Fruit fly (Drosophila melanogaster) whole organism, adult: ENCODE results near the gene REPTOR.
A peak's percentile ranks its signal among the peaks of the same experiment; 100 is the strongest.

ENCODE experiments used
- CG11617 ChIP-seq: fragments of 200-800 bp; sonication (Bioruptor generic); optimal IDR thresholded peaks from 2 replicates; lab custom pipeline; 2017; ENCODE audit warnings: mild to moderate bottlenecking, missing biosample characterization, missing genetic modification reagents, missing genetic modification characterization
- CG12768 ChIP-seq: fragments of 200-800 bp; sonication (Bioruptor generic); optimal IDR thresholded peaks from 2 replicates; lab custom pipeline; 2017; ENCODE audit warnings: missing biosample characterization, missing genetic modification characterization, mild to moderate bottlenecking, moderate library complexity, missing genetic modification reagents
- CG14711 ChIP-seq: fragments of 200-800 bp; sonication (Bioruptor generic); optimal IDR thresholded peaks from 2 replicates; lab custom pipeline; 2018; ENCODE audit warnings: missing biosample characterization, mild to moderate bottlenecking, missing genetic modification characterization, moderate library complexity
- CG1620 ChIP-seq: fragments of 200-800 bp; sonication (Bioruptor generic); optimal IDR thresholded peaks from 2 replicates; lab custom pipeline; 2016; ENCODE audit warnings: missing biosample characterization, missing genetic modification characterization
- CG33017 ChIP-seq: fragments of 200-800 bp; sonication (Bioruptor generic); optimal IDR thresholded peaks from 2 replicates; lab custom pipeline; 2018; ENCODE audit warnings: missing biosample characterization, mild to moderate bottlenecking, missing genetic modification characterization, moderate library complexity
- CG5204 ChIP-seq: fragments of 200-800 bp; sonication (Bioruptor generic); optimal IDR thresholded peaks from 2 replicates; lab custom pipeline; 2016; ENCODE audit warnings: missing biosample characterization, missing genetic modification characterization
- CG7045 ChIP-seq: fragments of 200-800 bp; sonication (Bioruptor generic); optimal IDR thresholded peaks from 2 replicates; lab custom pipeline; 2017; ENCODE audit warnings: missing biosample characterization, mild to moderate bottlenecking, missing genetic modification characterization
- CG7101 ChIP-seq: fragments of 200-800 bp; sonication (Bioruptor generic); optimal IDR thresholded peaks from 2 replicates; lab custom pipeline; 2018; ENCODE audit warnings: missing biosample characterization, mild to moderate bottlenecking, missing genetic modification characterization, moderate library complexity
- Clk ChIP-seq: fragments of 200-800 bp; sonication (Bioruptor generic); optimal IDR thresholded peaks from 2 replicates; lab custom pipeline; 2017; ENCODE audit warnings: missing biosample characterization, missing genetic modification characterization
- Crg-1 ChIP-seq: fragments of 200-800 bp; sonication (Bioruptor generic); optimal IDR thresholded peaks from 2 replicates; lab custom pipeline; 2016; ENCODE audit warnings: missing biosample characterization, missing genetic modification characterization
- Hr96 ChIP-seq: fragments of 200-800 bp; sonication (Bioruptor generic); optimal IDR thresholded peaks from 2 replicates; lab custom pipeline; 2016; ENCODE audit warnings: missing biosample characterization, missing genetic modification characterization
- Mnt ChIP-seq: fragments of 200-800 bp; sonication (Bioruptor generic); optimal IDR thresholded peaks from 2 replicates; lab custom pipeline; 2016; ENCODE audit warnings: missing biosample characterization, mild to moderate bottlenecking, missing genetic modification characterization
- bab1 ChIP-seq: fragments of 200-800 bp; sonication (Bioruptor generic); optimal IDR thresholded peaks from 3 replicates; lab custom pipeline; 2019; ENCODE audit warnings: missing biosample characterization, mild to moderate bottlenecking, missing genetic modification characterization, moderate library complexity
- cic ChIP-seq: fragments of 200-800 bp; sonication (Bioruptor generic); optimal IDR thresholded peaks from 2 replicates; lab custom pipeline; 2017; ENCODE audit warnings: missing biosample characterization, mild to moderate bottlenecking, missing genetic modification characterization, moderate library complexity
- cnc ChIP-seq, 2 experiments: fragments of >200 bp; optimal IDR thresholded peaks; 2 replicates each; lab custom pipeline; 2017
- kay ChIP-seq: fragments of 200-800 bp; sonication (Bioruptor generic); peaks from one replicate; lab custom pipeline; 2016; ENCODE audit warnings: missing biosample characterization, missing genetic modification characterization, borderline replicate concordance
- ovo ChIP-seq: fragments of 200-800 bp; sonication (Bioruptor generic); optimal IDR thresholded peaks from 2 replicates; lab custom pipeline; 2016; ENCODE audit warnings: missing biosample characterization, missing genetic modification characterization
- pad ChIP-seq: fragments of 200-800 bp; sonication (Bioruptor generic); optimal IDR thresholded peaks from 3 replicates; lab custom pipeline; 2017; ENCODE audit warnings: missing biosample characterization, missing genetic modification characterization, mild to moderate bottlenecking, moderate library complexity, missing genetic modification reagents
- tj ChIP-seq: fragments of 200-800 bp; sonication (Bioruptor generic); optimal IDR thresholded peaks from 3 replicates; lab custom pipeline; 2017; ENCODE audit warnings: missing biosample characterization, mild to moderate bottlenecking, missing genetic modification characterization, moderate library complexity
- toe ChIP-seq: fragments of 200-800 bp; sonication (Bioruptor generic); optimal IDR thresholded peaks from 2 replicates; lab custom pipeline; 2016; ENCODE audit warnings: missing biosample characterization, missing genetic modification characterization

The REPTOR gene

dm6 chr3R:24582669-24582995 lies at the start of gene REPTOR:
Gene REPTOR, minus strand, starts transcription at chr3R:24582864.
- TF ChIP-seq cic (peak; percentile 65), bab1 (GFP tag; lab: Kevin White, UChicago) (peak; percentile 22), Crg-1 (peak; percentile 76), cnc (optimal IDR thresholded peaks at IDR 0.05; lab: Kevin White, UChicago) (peak in 1 of 2 experiments; percentile 0), CG7045 (GFP tag; lab: Kevin White, UChicago) (peak; percentile 35), Clk (GFP tag; lab: Kevin White, UChicago) (peak; percentile 48), toe (GFP tag; lab: Kevin White, UChicago) (no peak), ovo (GFP tag; lab: Kevin White, UChicago) (peak; percentile 68), CG1620 (GFP tag; lab: Kevin White, UChicago) (peak; percentile 34), CG5204 (no peak), CG14711 (tag; lab: Kevin White, UChicago) (peak; percentile 44), tj (GFP tag; lab: Kevin White, UChicago) (peak; percentile 93), CG12768 (GFP tag; lab: Kevin White, UChicago) (peak; percentile 68), CG33017 (tag; lab: Kevin White, UChicago) (peak; percentile 48), CG7101 (peak; percentile 70), CG11617 (GFP tag; lab: Kevin White, UChicago) (no peak), Mnt (peak; percentile 81), kay (GFP tag; lab: Kevin White, UChicago) (no peak), Hr96 (GFP tag; lab: Kevin White, UChicago) (no peak), pad (GFP tag; lab: Kevin White, UChicago) (peak; percentile 52)

dm6 chr3R:24629877-24630808 lies 47.5 kb upstream of the REPTOR start, which contains the start of gene Wsck:
Gene Wsck, minus strand, starts transcription at chr3R:24630075.
- TF ChIP-seq pad (GFP tag; lab: Kevin White, UChicago) (peak; percentile 68), CG1620 (GFP tag; lab: Kevin White, UChicago) (no peak), CG11617 (GFP tag; lab: Kevin White, UChicago) (no peak), Mnt (peak; percentile 82), tj (GFP tag; lab: Kevin White, UChicago) (peak; percentile 89), CG7045 (GFP tag; lab: Kevin White, UChicago) (no peak), Crg-1 (no peak), Hr96 (GFP tag; lab: Kevin White, UChicago) (no peak), bab1 (GFP tag; lab: Kevin White, UChicago) (peak; percentile 63), CG12768 (GFP tag; lab: Kevin White, UChicago) (peak; percentile 33), cnc (optimal IDR thresholded peaks at IDR 0.05; lab: Kevin White, UChicago) (peak; percentile 55 to 76), toe (GFP tag; lab: Kevin White, UChicago) (no peak), cic (peak; percentile 77), ovo (GFP tag; lab: Kevin White, UChicago) (peak; percentile 33), kay (GFP tag; lab: Kevin White, UChicago) (peak; percentile 96), CG7101 (peak; percentile 30), CG33017 (tag; lab: Kevin White, UChicago) (no peak), CG5204 (no peak), Clk (GFP tag; lab: Kevin White, UChicago) (no peak), CG14711 (tag; lab: Kevin White, UChicago) (peak; percentile 19)

dm6 chr3R:24626667-24627066 lies 44.0 kb upstream of the REPTOR start:
- peak; percentile 66 for TF ChIP-seq tj (GFP tag; lab: Kevin White, UChicago)
- TF ChIP-seq Crg-1 = no peak
- no peak for TF ChIP-seq pad (GFP tag; lab: Kevin White, UChicago)
- TF ChIP-seq CG12768 (GFP tag; lab: Kevin White, UChicago) = peak; percentile 54
- peak; percentile 3 for TF ChIP-seq cic

dm6 chr3R:24626003-24626486 lies 43.4 kb upstream of the REPTOR start:
- TF ChIP-seq Crg-1 = no peak
- TF ChIP-seq CG7101 = peak; percentile 21
- TF ChIP-seq Mnt = peak; percentile 43
- TF ChIP-seq bab1 (GFP tag; lab: Kevin White, UChicago) = peak; percentile 34
- peak; percentile 37 for TF ChIP-seq CG14711 (tag; lab: Kevin White, UChicago)
- TF ChIP-seq CG1620 (GFP tag; lab: Kevin White, UChicago) = no peak
- peak; percentile 14 for TF ChIP-seq CG11617 (GFP tag; lab: Kevin White, UChicago)
- no peak for TF ChIP-seq tj (GFP tag; lab: Kevin White, UChicago)
- no peak for TF ChIP-seq CG5204
- peak; percentile 30 for TF ChIP-seq pad (GFP tag; lab: Kevin White, UChicago)
- peak; percentile 17 for TF ChIP-seq Clk (GFP tag; lab: Kevin White, UChicago)
- TF ChIP-seq toe (GFP tag; lab: Kevin White, UChicago) = no peak
- TF ChIP-seq cic = no peak
- no peak for TF ChIP-seq kay (GFP tag; lab: Kevin White, UChicago)
- peak; percentile 11 for TF ChIP-seq CG33017 (tag; lab: Kevin White, UChicago)
- TF ChIP-seq cnc (optimal IDR thresholded peaks at IDR 0.05; lab: Kevin White, UChicago) = no peak
- TF ChIP-seq CG7045 (GFP tag; lab: Kevin White, UChicago) = peak; percentile 65
- no peak for TF ChIP-seq Hr96 (GFP tag; lab: Kevin White, UChicago)
- no peak for TF ChIP-seq CG12768 (GFP tag; lab: Kevin White, UChicago)

- TF ChIP-seq CG12768 (GFP tag; lab: Kevin White, UChicago) = no peak
- TF ChIP-seq Hr96 (GFP tag; lab: Kevin White, UChicago) = no peak
- peak; percentile 36 for TF ChIP-seq Crg-1
- TF ChIP-seq tj (GFP tag; lab: Kevin White, UChicago) = no peak
- no peak for TF ChIP-seq kay (GFP tag; lab: Kevin White, UChicago)
- TF ChIP-seq ovo (GFP tag; lab: Kevin White, UChicago) = no peak
- TF ChIP-seq pad (GFP tag; lab: Kevin White, UChicago) = peak; percentile 26
- TF ChIP-seq CG7045 (GFP tag; lab: Kevin White, UChicago) = no peak
- no peak for TF ChIP-seq CG11617 (GFP tag; lab: Kevin White, UChicago)
- TF ChIP-seq CG5204 = no peak
- TF ChIP-seq CG33017 (tag; lab: Kevin White, UChicago) = no peak
- TF ChIP-seq Mnt = peak; percentile 41
- peak; percentile 28 for TF ChIP-seq CG7101
- no peak for TF ChIP-seq Clk (GFP tag; lab: Kevin White, UChicago)
- TF ChIP-seq bab1 (GFP tag; lab: Kevin White, UChicago) = peak; percentile 85
- TF ChIP-seq CG14711 (tag; lab: Kevin White, UChicago) = peak; percentile 56
- no peak for TF ChIP-seq cnc (optimal IDR thresholded peaks at IDR 0.05; lab: Kevin White, UChicago)
- TF ChIP-seq toe (GFP tag; lab: Kevin White, UChicago) = no peak
- TF ChIP-seq cic = peak; percentile 38
- peak; percentile 67 for TF ChIP-seq CG1620 (GFP tag; lab: Kevin White, UChicago)
These were observed 42.9 kb upstream of the REPTOR start, which contains the start of the genes Syx18 and atl for dm6 chr3R:24625517-24625925. Gene Syx18, minus strand, starts transcription at chr3R:24625562. Gene atl, plus strand, starts transcription at chr3R:24625671.
